Fruit fly (Drosophila melanogaster) whole organism, embryonic: Measurements from ENCODE around the gene Actn.

Source experiments
- ATbp ChIP-seq: fragments of 200-800 bp; sonication (Bioruptor generic); optimal IDR thresholded peaks from 2 replicates; lab custom pipeline; 2017; ENCODE audit warnings: missing biosample characterization, mild to moderate bottlenecking, missing genetic modification characterization, missing genetic modification reagents
- CG11398 ChIP-seq: fragments of 200-800 bp; sonication (Bioruptor generic); optimal IDR thresholded peaks from 2 replicates; lab custom pipeline; 2016; ENCODE audit warnings: missing biosample characterization, missing genetic modification characterization
- CG12744 ChIP-seq: fragments of 200-800 bp; sonication (Bioruptor generic); optimal IDR thresholded peaks from 2 replicates; lab custom pipeline; 2016; ENCODE audit warnings: missing biosample characterization, missing genetic modification characterization
- CG15696 ChIP-seq: fragments of 200-800 bp; sonication (Bioruptor generic); optimal IDR thresholded peaks from 2 replicates; lab custom pipeline; 2019; ENCODE audit warnings: missing biosample characterization, mild to moderate bottlenecking, missing genetic modification characterization, moderate library complexity
- CG1602 ChIP-seq: fragments of 200-800 bp; sonication (Bioruptor generic); optimal IDR thresholded peaks from 3 replicates; lab custom pipeline; 2016; ENCODE audit warnings: missing biosample characterization, missing genetic modification characterization
- CG17385 ChIP-seq: fragments of 200-800 bp; sonication (Bioruptor generic); optimal IDR thresholded peaks from 3 replicates; lab custom pipeline; 2018; ENCODE audit warnings: missing biosample characterization, mild to moderate bottlenecking, missing genetic modification characterization
- CG17612 ChIP-seq: fragments of 200-800 bp; sonication (Bioruptor generic); IDR thresholded peaks from 2 replicates; pipeline ENCODE4 v1.3.6; 2022; ENCODE audit warnings: missing biosample characterization, missing genetic modification characterization
- CG17829 ChIP-seq: fragments of 200-800 bp; optimal IDR thresholded peaks from 2 replicates; lab custom pipeline; 2019; ENCODE audit warnings: missing biosample characterization, mild to moderate bottlenecking, missing genetic modification characterization, moderate library complexity
- CG1792 ChIP-seq: fragments of 200-800 bp; sonication (Bioruptor generic); optimal IDR thresholded peaks from 2 replicates; lab custom pipeline; 2016; ENCODE audit warnings: missing biosample characterization, missing genetic modification characterization
- CG18599 ChIP-seq: fragments of 200-800 bp; sonication (Bioruptor generic); optimal IDR thresholded peaks from 3 replicates; lab custom pipeline; 2017; ENCODE audit warnings: missing biosample characterization, missing genetic modification characterization, mild to moderate bottlenecking, moderate library complexity, missing genetic modification reagents
- CG2120 ChIP-seq: fragments of 200-800 bp; sonication (Bioruptor generic); optimal IDR thresholded peaks from 3 replicates; lab custom pipeline; 2016; ENCODE audit warnings: missing biosample characterization, missing genetic modification characterization
- CG30020 ChIP-seq: fragments of 200-800 bp; optimal IDR thresholded peaks from 2 replicates; lab custom pipeline; 2019; ENCODE audit warnings: missing biosample characterization, mild to moderate bottlenecking, missing genetic modification characterization, moderate library complexity
- CG3281 ChIP-seq: fragments of 200-800 bp; sonication (Bioruptor generic); optimal IDR thresholded peaks from 3 replicates; lab custom pipeline; 2017; ENCODE audit warnings: missing biosample characterization, mild to moderate bottlenecking, missing genetic modification characterization
- CG33557 ChIP-seq: fragments of 200-800 bp; sonication (Bioruptor generic); optimal IDR thresholded peaks from 2 replicates; lab custom pipeline; 2019; ENCODE audit warnings: missing biosample characterization, mild to moderate bottlenecking, missing genetic modification characterization, moderate library complexity
- CG3726 ChIP-seq: fragments of 200-800 bp; sonication (Bioruptor generic); IDR thresholded peaks from 3 replicates; pipeline ENCODE4, ENCODE4 v1.3.6; 2022; ENCODE audit warnings: missing biosample characterization, missing genetic modification characterization
- CG3838 ChIP-seq: fragments of 200-800 bp; sonication (Bioruptor generic); optimal IDR thresholded peaks from 3 replicates; lab custom pipeline; 2016; ENCODE audit warnings: missing biosample characterization, missing genetic modification characterization
- CG3847 ChIP-seq: fragments of 200-800 bp; sonication (Bioruptor generic); IDR thresholded peaks from 2 replicates; pipeline ENCODE4 v1.3.6; 2022; ENCODE audit warnings: missing biosample characterization, missing genetic modification characterization
- CG6654 ChIP-seq: fragments of 200-800 bp; sonication (Bioruptor generic); optimal IDR thresholded peaks from 2 replicates; lab custom pipeline; 2017; ENCODE audit warnings: missing biosample characterization, mild to moderate bottlenecking, missing genetic modification characterization
- CG7556 ChIP-seq: fragments of 200-800 bp; sonication (Bioruptor generic); optimal IDR thresholded peaks from 2 replicates; lab custom pipeline; 2017; ENCODE audit warnings: missing biosample characterization, mild to moderate bottlenecking, missing genetic modification characterization
- CG8290 ChIP-seq, 3 experiments: fragments of 200-800 bp; sonication (Bioruptor generic); optimal IDR thresholded peaks; 2 replicates each; lab custom pipeline; 2016 to 2019; ENCODE audit warnings: missing biosample characterization in 3 of 3, missing genetic modification characterization in 3 of 3, mild to moderate bottlenecking in 2 of 3, moderate library complexity in 1 of 3
- CG8478 ChIP-seq: fragments of >200 bp; optimal IDR thresholded peaks from 2 replicates; lab custom pipeline; 2018
- D ChIP-seq, 2 experiments: fragments of 200-800 bp in 1 of 2; fragments of >200 bp in 1 of 2; sonication (Bioruptor generic) in 1 of 2; optimal IDR thresholded peaks; 2 replicates in 1 of 2; 3 replicates in 1 of 2; lab custom pipeline; 2017; ENCODE audit warnings: mild to moderate bottlenecking in 1 of 2, missing biosample characterization in 1 of 2, missing genetic modification characterization in 1 of 2, missing genetic modification reagents in 1 of 2
- Dad ChIP-seq: fragments of 200-800 bp; sonication (Bioruptor generic); optimal IDR thresholded peaks from 3 replicates; lab custom pipeline; 2016; ENCODE audit warnings: missing biosample characterization, missing genetic modification characterization
- Dbx ChIP-seq: fragments of 200-800 bp; sonication (Bioruptor generic); IDR thresholded peaks from 3 replicates; pipeline ENCODE4 v1.3.6; 2022; ENCODE audit warnings: missing biosample characterization, missing genetic modification characterization
- HLH54F ChIP-seq: fragments of 200-800 bp; sonication (Bioruptor generic); optimal IDR thresholded peaks from 3 replicates; lab custom pipeline; 2016; ENCODE audit warnings: missing biosample characterization, missing genetic modification characterization
- Hmr ChIP-seq: fragments of 200-800 bp; sonication (Bioruptor generic); optimal IDR thresholded peaks from 3 replicates; lab custom pipeline; 2017; ENCODE audit warnings: mild to moderate bottlenecking, missing biosample characterization, missing genetic modification reagents, missing genetic modification characterization
- Hr3 ChIP-seq: fragments of 200-800 bp; sonication (Bioruptor generic); optimal IDR thresholded peaks from 3 replicates; lab custom pipeline; 2016; ENCODE audit warnings: missing biosample characterization, missing genetic modification characterization
- Jarid2 ChIP-seq: fragments of 200-800 bp; sonication (Bioruptor generic); optimal IDR thresholded peaks from 3 replicates; lab custom pipeline; 2017; ENCODE audit warnings: mild to moderate bottlenecking, missing biosample characterization, missing genetic modification reagents, missing genetic modification characterization
- Mad ChIP-seq: fragments of 200-800 bp; sonication (Bioruptor generic); optimal IDR thresholded peaks from 2 replicates; lab custom pipeline; 2016; ENCODE audit warnings: missing biosample characterization, missing genetic modification characterization
- Neu2 ChIP-seq: fragments of 200-800 bp; sonication (Bioruptor generic); optimal IDR thresholded peaks from 3 replicates; lab custom pipeline; 2016; ENCODE audit warnings: missing biosample characterization, missing genetic modification characterization, borderline replicate concordance
- Side ChIP-seq: fragments of 200-800 bp; sonication (Bioruptor generic); optimal IDR thresholded peaks from 2 replicates; lab custom pipeline; 2016; ENCODE audit warnings: missing biosample characterization, missing genetic modification characterization
- Sry-δ ChIP-seq: fragments of 200-800 bp; sonication (Bioruptor generic); optimal IDR thresholded peaks from 2 replicates; lab custom pipeline; 2016; ENCODE audit warnings: missing biosample characterization, missing genetic modification characterization
- al ChIP-seq: fragments of 200-800 bp; sonication (Bioruptor generic); IDR thresholded peaks from 2 replicates; pipeline ENCODE4 v1.3.6; 2022; ENCODE audit warnings: missing biosample characterization, missing genetic modification characterization
- ase ChIP-seq: fragments of 200-800 bp; sonication (Bioruptor generic); IDR thresholded peaks from 3 replicates; pipeline ENCODE4 v1.3.6; 2022; ENCODE audit warnings: missing biosample characterization, missing genetic modification characterization
- bigmax ChIP-seq: fragments of 200-800 bp; sonication (Bioruptor generic); optimal IDR thresholded peaks from 2 replicates; lab custom pipeline; 2018; ENCODE audit warnings: missing biosample characterization, mild to moderate bottlenecking, missing genetic modification characterization
- croc ChIP-seq: fragments of 200-800 bp; sonication (Bioruptor generic); conservative IDR thresholded peaks from 3 replicates; pipeline ENCODE4 v1.3.6; 2022; ENCODE audit warnings: missing biosample characterization, missing genetic modification characterization
- crol ChIP-seq: fragments of 200-800 bp; sonication (Bioruptor generic); IDR thresholded peaks from 2 replicates; pipeline ENCODE4 v1.3.6; 2022; ENCODE audit warnings: missing biosample characterization, missing genetic modification characterization
- emc ChIP-seq: fragments of 200-800 bp; sonication (Bioruptor generic); optimal IDR thresholded peaks from 2 replicates; lab custom pipeline; 2016; ENCODE audit warnings: missing biosample characterization, missing genetic modification characterization
- fd102C ChIP-seq: fragments of 200-800 bp; sonication (Bioruptor generic); optimal IDR thresholded peaks from 2 replicates; lab custom pipeline; 2018; ENCODE audit warnings: missing biosample characterization, mild to moderate bottlenecking, missing genetic modification characterization, moderate library complexity
- fru ChIP-seq: fragments of >200 bp; optimal IDR thresholded peaks from 2 replicates; lab custom pipeline; 2017
- ftz-f1 ChIP-seq: fragments of 200-800 bp; sonication (Bioruptor generic); optimal IDR thresholded peaks from 2 replicates; lab custom pipeline; 2016; ENCODE audit warnings: missing biosample characterization, missing genetic modification characterization
- gfzf ChIP-seq: fragments of 200-800 bp; sonication (Bioruptor generic); optimal IDR thresholded peaks from 2 replicates; lab custom pipeline; 2016; ENCODE audit warnings: missing biosample characterization, mild to moderate bottlenecking, missing genetic modification characterization, moderate library complexity
- gsb ChIP-seq: fragments of 200-800 bp; sonication (Bioruptor generic); IDR thresholded peaks from 2 replicates; pipeline ENCODE4 v1.3.6; 2022; ENCODE audit warnings: missing biosample characterization, missing genetic modification characterization
- ind ChIP-seq: fragments of 200-800 bp; sonication (Bioruptor generic); optimal IDR thresholded peaks from 3 replicates; lab custom pipeline; 2016; ENCODE audit warnings: missing biosample characterization, missing genetic modification characterization
- org-1 ChIP-seq: fragments of 200-800 bp; sonication (Bioruptor generic); optimal IDR thresholded peaks from 2 replicates; lab custom pipeline; 2017; ENCODE audit warnings: missing biosample characterization, missing genetic modification characterization
- stc ChIP-seq: fragments of 200-800 bp; sonication (Bioruptor generic); IDR thresholded peaks from 2 replicates; pipeline ENCODE4 v1.3.6; 2022; ENCODE audit warnings: missing biosample characterization, missing genetic modification characterization
- tgo ChIP-seq: fragments of 200-800 bp; sonication (Bioruptor generic); IDR thresholded peaks from 3 replicates; pipeline ENCODE4 v1.3.6; 2022; ENCODE audit warnings: missing biosample characterization, missing genetic modification characterization
- tio ChIP-seq: fragments of 200-800 bp; sonication (Bioruptor generic); optimal IDR thresholded peaks from 2 replicates; lab custom pipeline; 2017; ENCODE audit warnings: missing biosample characterization, missing genetic modification characterization, inconsistent platforms
- trh ChIP-seq: fragments of 200-800 bp; sonication (Bioruptor generic); optimal IDR thresholded peaks from 2 replicates; lab custom pipeline; 2016; ENCODE audit warnings: missing biosample characterization, missing genetic modification characterization
- tup ChIP-seq: fragments of 200-800 bp; sonication (Bioruptor generic); optimal IDR thresholded peaks from 2 replicates; lab custom pipeline; 2016; ENCODE audit warnings: missing biosample characterization, mild to moderate bottlenecking, missing genetic modification characterization, moderate library complexity
- twi ChIP-seq: fragments of 200-800 bp; optimal IDR thresholded peaks from 2 replicates; lab custom pipeline; 2019; ENCODE audit warnings: missing biosample characterization, mild to moderate bottlenecking, missing genetic modification characterization, moderate library complexity

Gene Actn

dm6 chrX:2080367-2080927, 38.3 kb upstream of the Actn start, which contains the start of the genes CG16903 and Unc-76 (continued):
- TF ChIP-seq CG15696, result peak; percentile 15
- peak; percentile 52; the same call in 2 of the 3 replicates for TF ChIP-seq Dbx
- peak; percentile 70 for TF ChIP-seq ftz-f1 (GFP tag; lab: Kevin White, UChicago)
- peak; percentile 53 for TF ChIP-seq CG33557 (GFP tag; lab: Kevin White, UChicago)
- TF ChIP-seq CG7556, result peak; percentile 24
- TF ChIP-seq gsb (GFP tag; lab: Robert Waterston, UW), result no peak
- peak; percentile 24 for TF ChIP-seq Dad (GFP tag; lab: Kevin White, UChicago)
- peak; percentile 73 for TF ChIP-seq crol (GFP tag; lab: Robert Waterston, UW)
- peak; percentile 13 for TF ChIP-seq CG12744
- peak; percentile 22 for TF ChIP-seq CG2120 (GFP tag; lab: Kevin White, UChicago)
- TF ChIP-seq al (GFP tag; lab: Robert Waterston, UW), result 0 out of 2 replicates have a peak, but pooled peaks have one; percentile 20
- TF ChIP-seq twi (tag; lab: Kevin White, UChicago), result peak; percentile 8
- TF ChIP-seq tio, result no peak
- no peak for TF ChIP-seq ATbp (GFP tag; lab: Kevin White, UChicago)
- no peak for TF ChIP-seq ase (GFP tag; lab: Robert Waterston, UW)
- no peak for TF ChIP-seq tup
- no peak for TF ChIP-seq D (optimal IDR thresholded peaks at IDR 0.05; lab: Kevin White, UChicago)
- TF ChIP-seq D (GFP tag; optimal IDR thresholded peaks at IDR 0.05; lab: Kevin White, UChicago), result no peak
- TF ChIP-seq CG17829 (tag; lab: Kevin White, UChicago), result peak; percentile 71
- TF ChIP-seq Hr3, result peak; percentile 5
- peak; percentile 54 for TF ChIP-seq CG8290 (GFP tag; optimal IDR thresholded peaks at IDR 0.05; lab: Kevin White, UChicago)
- peak in 1 of 2 experiments; percentile 82 for TF ChIP-seq CG8290 (tag; optimal IDR thresholded peaks at IDR 0.05; lab: Kevin White, UChicago)
- TF ChIP-seq CG17612, result no peak
- TF ChIP-seq CG3726 (GFP tag; lab: Robert Waterston, UW), result no peak
- TF ChIP-seq Neu2 (GFP tag; lab: Kevin White, UChicago), result no peak
- TF ChIP-seq CG11398 (GFP tag; lab: Kevin White, UChicago), result no peak
- TF ChIP-seq emc (GFP tag; lab: Kevin White, UChicago), result no peak
- TF ChIP-seq ind (GFP tag; lab: Kevin White, UChicago), result no peak
- TF ChIP-seq Mad (GFP tag; lab: Kevin White, UChicago), result no peak
- no peak for TF ChIP-seq CG1602 (GFP tag; lab: Kevin White, UChicago)
- TF ChIP-seq Sry-δ, result peak; percentile 77
- no peak for TF ChIP-seq trh (GFP tag; lab: Kevin White, UChicago)
- TF ChIP-seq fru (lab: Kevin White, UChicago), result no peak
- TF ChIP-seq org-1 (GFP tag; lab: Kevin White, UChicago), result no peak
- TF ChIP-seq CG17385 (GFP tag; lab: Kevin White, UChicago), result peak; percentile 51
- peak; percentile 26 for TF ChIP-seq bigmax (GFP tag; lab: Kevin White, UChicago)
- TF ChIP-seq CG30020 (tag; lab: Kevin White, UChicago), result peak; percentile 15
- no peak for TF ChIP-seq fd102C (GFP tag; lab: Kevin White, UChicago)
- no peak for TF ChIP-seq tgo (GFP tag; lab: Robert Waterston, UW)
- TF ChIP-seq CG3838 (GFP tag; lab: Kevin White, UChicago), result no peak
- TF ChIP-seq gfzf (GFP tag; lab: Kevin White, UChicago), result peak; percentile 100
- TF ChIP-seq CG18599, result peak; percentile 53
- TF ChIP-seq HLH54F (GFP tag; lab: Kevin White, UChicago), result peak; percentile 35
- TF ChIP-seq CG8478, result no peak
- TF ChIP-seq croc (GFP tag; lab: Robert Waterston, UW), result no peak
- peak; percentile 84 for TF ChIP-seq CG3847
- peak; percentile 96 for TF ChIP-seq Jarid2
- peak; percentile 89 for TF ChIP-seq Hmr (GFP tag; lab: Kevin White, UChicago)
- TF ChIP-seq Side (GFP tag; lab: Kevin White, UChicago), result no peak
- no peak for TF ChIP-seq CG6654 (GFP tag; lab: Kevin White, UChicago)
- peak; percentile 36 for TF ChIP-seq CG3281 (GFP tag; lab: Kevin White, UChicago)
- TF ChIP-seq stc (GFP tag; lab: Robert Waterston, UW), result no peak
- TF ChIP-seq CG1792 (GFP tag; lab: Kevin White, UChicago), result no peak
